Worm (Caenorhabditis elegans) whole organism, L4 larva: ENCODE data around the gene F01D5.3.
"Not testable (repeated sequence)": the region's sequence is repeated elsewhere in the genome, so short reads cannot be mapped to it uniquely, and the experiment has no call there.

ENCODE experiments used
- T20F7.1 ChIP-seq: fragments of 200-800 bp; sonication (Bioruptor generic); optimal IDR thresholded peaks from 2 replicates; lab custom pipeline; 2018; ENCODE audit warnings: mild to moderate bottlenecking, missing genetic modification characterization, missing compliant biosample characterization
- T26A8.4 ChIP-seq: fragments of 200-800 bp; sonication (Bioruptor generic); IDR thresholded peaks from 2 replicates; pipeline ENCODE4 v1.3.6; 2022; ENCODE audit warnings: missing genetic modification characterization, missing compliant biosample characterization
- Y48G9A.11 ChIP-seq: fragments of 200-800 bp; sonication (Bioruptor generic); IDR thresholded peaks from 2 replicates; pipeline ENCODE4 v1.3.6; 2022; ENCODE audit warnings: missing genetic modification reagents, missing genetic modification characterization, missing compliant biosample characterization
- ZK546.5 ChIP-seq, 2 experiments: sonication (generic microtip); optimal IDR thresholded peaks; 2 replicates each; lab custom pipeline; 2017; ENCODE audit warnings: missing biosample characterization in 2 of 2, missing genetic modification characterization in 2 of 2
- ama-1 ChIP-seq: fragments of 150-350 bp; optimal IDR thresholded peaks from 2 replicates; lab custom pipeline; 2014; ENCODE audit warnings: inconsistent platforms, mixed read lengths
- arid-1 ChIP-seq: fragments of 200-800 bp; sonication (Bioruptor generic); conservative IDR thresholded peaks from 2 replicates; pipeline ENCODE4 v1.3.6; 2022; ENCODE audit warnings: missing genetic modification reagents, missing genetic modification characterization, missing compliant biosample characterization
- ceh-20 ChIP-seq: fragments of 200-800 bp; sonication (Bioruptor generic); IDR thresholded peaks from 2 replicates; pipeline ENCODE4 v1.3.6; 2022; ENCODE audit warnings: missing genetic modification reagents, missing genetic modification characterization, missing compliant biosample characterization
- ceh-82 ChIP-seq: sonication (generic microtip); optimal IDR thresholded peaks from 2 replicates; lab custom pipeline; 2017; ENCODE audit warnings: missing biosample characterization, missing genetic modification characterization
- ctbp-1 ChIP-seq: fragments of 200-800 bp; sonication (Bioruptor generic); IDR thresholded peaks from 2 replicates; pipeline ENCODE4 v1.3.6; 2022; ENCODE audit warnings: missing genetic modification reagents, missing genetic modification characterization, missing compliant biosample characterization
- daf-16 ChIP-seq, 3 experiments: sonication (generic microtip); optimal IDR thresholded peaks; 2 replicates each; lab custom pipeline; 2016 to 2017; ENCODE audit warnings: missing genetic modification characterization in 3 of 3, missing genetic modification reagents in 3 of 3, mild to moderate bottlenecking in 2 of 3, missing compliant biosample characterization in 2 of 3, missing biosample characterization in 1 of 3, moderate library complexity in 1 of 3
- fkh-10 ChIP-seq: fragments of 150-350 bp; optimal IDR thresholded peaks from 2 replicates; lab custom pipeline; 2014; ENCODE audit warnings: missing biosample characterization, missing genetic modification reagents, missing genetic modification characterization
- hmg-1.1 ChIP-seq: fragments of 200-800 bp; sonication (Bioruptor generic); IDR thresholded peaks from 2 replicates; pipeline ENCODE4 v1.3.6; 2022; ENCODE audit warnings: missing genetic modification reagents, missing genetic modification characterization, missing compliant biosample characterization
- lin-15B ChIP-seq: fragments of 150-350 bp; sonication (generic microtip); optimal IDR thresholded peaks from 3 replicates; lab custom pipeline; 2014; ENCODE audit warnings: missing biosample characterization, missing genetic modification characterization
- lin-38 ChIP-seq: fragments of 200-800 bp; sonication (Bioruptor generic); IDR thresholded peaks from 2 replicates; pipeline ENCODE4 v1.3.6; 2022; ENCODE audit warnings: missing genetic modification reagents, missing genetic modification characterization, missing compliant biosample characterization
- lir-3 ChIP-seq: sonication (generic microtip); optimal IDR thresholded peaks from 2 replicates; lab custom pipeline; 2016; ENCODE audit warnings: mild to moderate bottlenecking, missing genetic modification characterization, missing compliant biosample characterization
- lsy-2 ChIP-seq, 2 experiments: fragments of 150-350 bp in 1 of 2; sonication (generic microtip) in 1 of 2; optimal IDR thresholded peaks; 2 replicates each; lab custom pipeline; 2014 to 2017; ENCODE audit warnings: missing biosample characterization in 2 of 2, missing genetic modification characterization in 2 of 2
- madf-5 ChIP-seq, 2 experiments: fragments of 200-800 bp; sonication (Bioruptor generic); IDR thresholded peaks; 2 replicates each; pipeline ENCODE4 v1.3.6; 2022; ENCODE audit warnings: missing compliant biosample characterization in 2 of 2, missing genetic modification characterization in 2 of 2
- madf-9 ChIP-seq: fragments of 200-800 bp; sonication (Bioruptor generic); conservative IDR thresholded peaks from 2 replicates; pipeline ENCODE4 v1.3.6; 2022; ENCODE audit warnings: missing genetic modification reagents, missing genetic modification characterization, missing compliant biosample characterization
- mep-1 ChIP-seq: fragments of 150-350 bp; sonication (generic microtip); optimal IDR thresholded peaks from 3 replicates; lab custom pipeline; 2014; ENCODE audit warnings: missing biosample characterization, missing genetic modification characterization
- nhr-102 ChIP-seq: sonication (generic microtip); optimal IDR thresholded peaks from 2 replicates; lab custom pipeline; 2016; ENCODE audit warnings: mild to moderate bottlenecking, missing genetic modification characterization, moderate library complexity, missing compliant biosample characterization
- nhr-11 ChIP-seq: fragments of 150-350 bp; optimal IDR thresholded peaks from 2 replicates; lab custom pipeline; 2014; ENCODE audit warnings: missing biosample characterization, missing genetic modification characterization
- nhr-111 ChIP-seq: fragments of 200-800 bp; sonication (Bioruptor generic); optimal IDR thresholded peaks from 2 replicates; lab custom pipeline; 2018; ENCODE audit warnings: mild to moderate bottlenecking, missing genetic modification characterization, missing compliant biosample characterization
- nhr-42 ChIP-seq: fragments of 200-800 bp; sonication (Bioruptor generic); IDR thresholded peaks from 2 replicates; pipeline ENCODE4 v1.3.6; 2022; ENCODE audit warnings: missing genetic modification characterization, missing compliant biosample characterization
- nhr-77 ChIP-seq: fragments of 150-350 bp; optimal IDR thresholded peaks from 2 replicates; lab custom pipeline; 2014; ENCODE audit warnings: missing biosample characterization, missing genetic modification characterization
- pha-4 ChIP-seq, 2 experiments: fragments of 150-350 bp in 1 of 2; fragments of 200-800 bp in 1 of 2; sonication (Bioruptor generic) in 1 of 2; IDR thresholded peaks in 1 of 2; optimal IDR thresholded peaks in 1 of 2; 2 replicates each; pipeline versions ENCODE4 v1.3.6 to Lab custom; 2014 to 2022; ENCODE audit warnings: missing genetic modification characterization in 2 of 2, missing genetic modification reagents in 2 of 2, missing biosample characterization in 1 of 2, missing compliant biosample characterization in 1 of 2
- rbr-2 ChIP-seq: sonication (generic microtip); optimal IDR thresholded peaks from 2 replicates; lab custom pipeline; 2016; ENCODE audit warnings: missing genotype, missing genetic modification characterization, missing compliant biosample characterization
- set-16 ChIP-seq: fragments of 200-800 bp; sonication (Bioruptor generic); IDR thresholded peaks from 2 replicates; pipeline ENCODE4 v1.3.6; 2022; ENCODE audit warnings: missing genetic modification reagents, missing genetic modification characterization, missing compliant biosample characterization
- skn-1 ChIP-seq: fragments of 150-350 bp; optimal IDR thresholded peaks from 2 replicates; lab custom pipeline; 2014; ENCODE audit warnings: missing biosample characterization, missing genetic modification characterization
- tra-1 ChIP-seq: fragments of 200-800 bp; sonication (Bioruptor generic); IDR thresholded peaks from 2 replicates; pipeline ENCODE4 v1.3.6; 2022; ENCODE audit warnings: missing genetic modification reagents, missing genetic modification characterization, missing compliant biosample characterization
- unc-62 ChIP-seq, 3 experiments: fragments of 150-350 bp in 1 of 3; sonication (generic microtip); optimal IDR thresholded peaks in 2 of 3; peaks in 1 of 3; 1 replicate in 1 of 3; 2 replicates in 2 of 3; lab custom pipeline; 2014 to 2017; ENCODE audit warnings: missing biosample characterization in 3 of 3, missing genetic modification characterization in 3 of 3, missing genetic modification reagents in 3 of 3, missing genotype in 1 of 3
- ztf-11 ChIP-seq: fragments of 150-350 bp; optimal IDR thresholded peaks from 2 replicates; lab custom pipeline; 2014; ENCODE audit warnings: missing biosample characterization, missing genetic modification characterization
- ztf-7 ChIP-seq: fragments of 150-350 bp; optimal IDR thresholded peaks from 2 replicates; lab custom pipeline; 2014; ENCODE audit warnings: missing biosample characterization, missing genetic modification characterization

F01D5.3 gene

DNA sequence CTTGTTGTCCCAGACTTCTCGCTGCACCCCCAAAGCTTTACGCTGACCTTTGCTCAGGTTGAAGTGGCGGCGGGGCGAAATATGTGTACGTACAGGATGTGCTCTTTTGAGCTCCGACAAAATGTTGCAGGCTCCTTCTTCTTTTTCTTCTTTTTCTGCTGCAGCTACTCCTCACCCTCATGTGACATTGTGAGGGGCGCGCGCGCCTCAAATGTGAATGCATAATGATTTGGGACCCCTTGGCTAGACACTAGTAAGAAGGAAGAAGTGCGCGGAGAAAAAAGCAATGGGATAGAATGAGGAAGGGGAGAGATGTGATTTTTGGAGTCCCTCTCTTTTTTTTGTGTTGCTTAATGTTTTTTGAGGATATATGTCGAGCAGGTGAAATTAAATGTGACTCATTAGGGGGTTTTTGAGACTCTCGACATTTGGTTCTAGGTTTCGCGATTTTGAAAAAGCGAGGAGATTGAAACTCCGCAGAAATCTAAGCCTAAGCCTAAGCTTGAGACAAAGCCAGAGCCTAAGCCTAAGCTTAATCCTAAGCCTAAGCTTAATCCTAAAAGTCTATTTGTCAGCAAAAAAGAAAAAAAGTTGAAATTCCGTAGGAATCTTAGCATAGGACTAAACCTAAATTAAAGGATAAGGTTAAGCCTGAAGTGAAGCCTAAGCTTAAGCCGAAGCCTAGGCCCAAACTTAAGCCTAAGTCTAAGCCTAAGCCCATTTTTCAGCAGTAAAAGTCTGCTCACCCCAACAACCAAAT lies 37.0 kb upstream of the F01D5.3 start (continued):
- TF ChIP-seq T20F7.1 (GFP tag; lab: Kevin White, UChicago) (no peak), Y48G9A.11 (GFP tag; lab: Robert Waterston, UW) (0 out of 2 replicates have a peak, but pooled peaks have one; percentile 11), ceh-20 (peak; percentile 59; the same call in 1 of the 2 replicates), lsy-2 (tag; optimal IDR thresholded peaks at IDR 0.05; lab: Kevin White, UChicago) (peak; percentile 32 to 46)
- TF ChIP-seq, all 104 proteins: peak for 19

DNA sequence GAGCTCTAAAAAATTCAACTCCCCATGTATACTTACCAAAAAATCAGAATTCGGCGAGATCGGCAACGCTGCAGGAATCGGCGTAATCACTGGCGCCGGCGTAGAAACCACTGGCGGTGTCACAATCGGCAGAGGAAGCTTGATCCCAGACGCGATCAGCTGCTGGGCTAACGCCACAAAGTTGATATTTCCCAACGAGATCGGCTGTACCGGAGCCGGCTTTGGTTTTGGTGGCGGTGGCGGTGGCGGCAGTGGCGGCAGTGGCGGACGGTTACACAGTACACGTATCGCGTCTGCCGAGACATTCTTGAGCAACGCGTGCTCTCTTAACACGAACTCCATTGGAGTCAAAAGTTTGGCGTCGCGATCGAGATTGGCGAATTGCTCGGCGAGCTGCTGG lies 34.6 kb upstream of the F01D5.3 start:
- TF ChIP-seq rbr-2 (tag; lab: Kevin White, UChicago) (no peak), lin-15B (tag; lab: Kevin White, UChicago) (no peak), ztf-7 (tag; lab: Kevin White, UChicago) (no peak), set-16 (GFP tag; lab: Robert Waterston, UW) (peak; percentile 81), unc-62 (GFP tag; optimal IDR thresholded peaks at IDR 0.05 in 1 of 2; lab: Kevin White, UChicago) (no peak), unc-62 (tag; optimal IDR thresholded peaks at IDR 0.05; lab: Kevin White, UChicago) (no peak), ceh-82 (no peak), tra-1 (GFP tag; lab: Robert Waterston, UW) (no peak), nhr-42 (GFP tag; lab: Robert Waterston, UW) (0 out of 2 replicates have a peak, but pooled peaks have one; percentile 9), fkh-10 (GFP tag; lab: Kevin White, UChicago) (no peak)

DNA sequence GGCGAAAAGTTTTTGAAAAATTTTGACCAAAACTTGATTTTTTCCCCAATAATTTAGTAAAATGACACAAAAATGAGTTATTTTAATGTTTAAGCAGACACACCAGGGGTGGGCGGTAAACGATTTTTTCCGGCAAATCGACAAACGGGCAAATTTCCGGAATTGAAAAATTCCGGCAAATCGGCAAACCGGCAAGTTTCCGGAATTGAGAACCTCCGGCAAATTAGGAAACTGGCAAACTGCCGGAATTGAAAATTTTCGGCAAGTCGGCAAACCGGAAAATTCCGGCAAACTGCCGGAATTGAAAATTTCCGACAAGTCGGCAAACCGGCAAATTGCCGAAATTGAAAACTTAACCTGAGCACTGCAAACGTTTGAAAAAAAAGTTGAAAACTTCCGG lies 32.8 kb upstream of the F01D5.3 start:
- peak; percentile 45; the same call in 1 of the 2 replicates for TF ChIP-seq tra-1 (GFP tag; lab: Robert Waterston, UW)
- TF ChIP-seq mep-1 (tag; lab: Kevin White, UChicago): no peak
- TF ChIP-seq daf-16 (GFP tag; optimal IDR thresholded peaks at IDR 0.05; lab: Kevin White, UChicago): no peak
- TF ChIP-seq daf-16 (tag; optimal IDR thresholded peaks at IDR 0.05; lab: Kevin White, UChicago): no peak
- no peak for TF ChIP-seq lin-38 (GFP tag; lab: Robert Waterston, UW)
- TF ChIP-seq nhr-77: no peak
- TF ChIP-seq nhr-111 (GFP tag; lab: Kevin White, UChicago): no peak
- TF ChIP-seq ZK546.5 (tag; optimal IDR thresholded peaks at IDR 0.05; lab: Kevin White, UChicago): no peak
- 0 out of 2 replicates have a peak, but pooled peaks have one; percentile 12 for TF ChIP-seq hmg-1.1 (GFP tag; lab: Robert Waterston, UW)
- TF ChIP-seq madf-9 (GFP tag; lab: Robert Waterston, UW): 0 out of 2 replicates have a peak, but pooled peaks have one; percentile 27
- TF ChIP-seq madf-5 (GFP tag; IDR thresholded peaks at IDR 0.05; lab: Robert Waterston, UW): peak in 1 of 2 experiments; percentile 76; a peak in 2 of 4 replicates
- 0 out of 2 replicates have a peak, but pooled peaks have one; percentile 15 for TF ChIP-seq arid-1 (GFP tag; lab: Robert Waterston, UW)
- TF ChIP-seq nhr-11: no peak
- TF ChIP-seq ztf-11 (tag; lab: Kevin White, UChicago): no peak
- TF ChIP-seq ama-1 (lab: Kevin White, UChicago): no peak
- TF ChIP-seq ctbp-1 (GFP tag; lab: Robert Waterston, UW): 0 out of 2 replicates have a peak, but pooled peaks have one; percentile 32
- peak; percentile 13 for TF ChIP-seq nhr-102 (tag; lab: Kevin White, UChicago)
- peak; percentile 11; the same call in 1 of the 2 replicates for TF ChIP-seq set-16 (GFP tag; lab: Robert Waterston, UW)
- no peak for TF ChIP-seq lir-3 (tag; lab: Kevin White, UChicago)
- no peak for TF ChIP-seq pha-4 (GFP tag; IDR thresholded peaks at IDR 0.05; lab: Robert Waterston, UW)
- TF ChIP-seq pha-4 (tag; optimal IDR thresholded peaks at IDR 0.05; lab: Kevin White, UChicago): no peak
- TF ChIP-seq nhr-42 (GFP tag; lab: Robert Waterston, UW): peak; percentile 47; the same call in 1 of the 2 replicates

DNA sequence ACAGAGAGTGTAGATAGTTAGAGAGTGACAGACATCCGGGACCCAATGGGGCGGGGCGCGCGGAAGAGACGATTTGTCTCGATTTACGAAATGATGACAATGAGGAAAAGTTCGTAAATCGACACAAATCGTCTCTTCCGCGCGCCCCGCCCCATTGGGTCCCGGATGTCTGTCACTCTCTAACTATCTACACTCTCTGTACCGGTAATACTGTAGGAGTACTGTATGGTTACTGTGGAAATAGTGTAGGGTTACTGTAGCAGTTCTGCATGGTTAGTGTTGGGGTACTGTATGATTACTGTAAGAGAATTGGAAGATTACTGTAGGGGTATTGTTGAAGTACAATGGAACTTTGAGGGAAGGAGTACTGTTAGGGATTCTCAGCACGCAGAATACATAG lies 21.3 kb upstream of the F01D5.3 start, which contains the start of gene F01D5.10:
Gene F01D5.10 (minus strand): TSS at position 101 of the 400 bp plus-strand sequence.
- not testable (repeated sequence) for TF ChIP-seq hmg-1.1 (GFP tag; lab: Robert Waterston, UW); skn-1; T26A8.4 (GFP tag; lab: Robert Waterston, UW)
- TF ChIP-seq, all 104 proteins: peak for 0; not testable (repeated sequence) for 104
